Worm (Caenorhabditis elegans): Measurements from ENCODE around the gene T26A5.8.

The T26A5.8 gene

ce11 chrIII:6421973-6422511, 40.6 kb downstream of the T26A5.8 start (continued):
- TF ChIP-seq nhr-11 (tag; optimal IDR thresholded peaks at IDR 0.05) (no peak), unc-62 (GFP tag; optimal IDR thresholded peaks at IDR 0.05 in 1 of 2) (peak in 1 of 2 experiments; percentile 83), unc-62 (tag; optimal IDR thresholded peaks at IDR 0.05) (no peak), ceh-20 (GFP tag; IDR thresholded peaks at IDR 0.05) (peak; percentile 31; the same call in 1 of the 2 replicates), F10B5.3 (tag; optimal IDR thresholded peaks at IDR 0.05) (no peak), php-3 (GFP tag; IDR thresholded peaks at IDR 0.05) (peak; percentile 86; the same call in 1 of the 2 replicates), lin-15B (tag; optimal IDR thresholded peaks at IDR 0.05) (no peak), nhr-237 (tag; optimal IDR thresholded peaks at IDR 0.05) (no peak), F37D6.2 (tag; optimal IDR thresholded peaks at IDR 0.05) (no peak), lin-29 (GFP tag; IDR thresholded peaks at IDR 0.05) (no peak), pha-4 (GFP tag; IDR thresholded peaks at IDR 0.05) (no peak), pha-4 (tag; optimal IDR thresholded peaks at IDR 0.05) (no peak), madf-5 (GFP tag; IDR thresholded peaks at IDR 0.05) (no peak), dmd-9 (GFP tag; IDR thresholded peaks at IDR 0.05) (no peak), pqm-1 (tag; optimal IDR thresholded peaks at IDR 0.05) (peak; percentile 98), snpc-4 (tag; optimal IDR thresholded peaks at IDR 0.05) (no peak), nhr-76 (tag; optimal IDR thresholded peaks at IDR 0.05) (no peak), mes-2 (tag; optimal IDR thresholded peaks at IDR 0.05; ENCODE audit: poor library complexity, severe bottlenecking) (peak; percentile 4), mxl-2 (GFP tag; conservative IDR thresholded peaks at IDR 0.05) (no peak), unc-130 (GFP tag; optimal IDR thresholded peaks at IDR 0.05) (no peak), lim-7 (GFP tag; IDR thresholded peaks at IDR 0.05) (no peak), lir-3 (tag; optimal IDR thresholded peaks at IDR 0.05) (no peak), mdl-1 (tag; optimal IDR thresholded peaks at IDR 0.05) (peak; percentile 31 to 76), daf-16 (GFP tag; optimal IDR thresholded peaks at IDR 0.05) (no peak), daf-16 (tag; optimal IDR thresholded peaks at IDR 0.05) (peak; percentile 73), skn-1 (tag; optimal IDR thresholded peaks at IDR 0.05) (no peak), lsy-2 (tag; optimal IDR thresholded peaks at IDR 0.05) (no peak), mep-1 (tag; optimal IDR thresholded peaks at IDR 0.05) (peak; percentile 37), nhr-25 (tag; optimal IDR thresholded peaks at IDR 0.05; ENCODE audit: borderline replicate concordance, insufficient read depth) (no peak), spr-1 (tag; optimal IDR thresholded peaks at IDR 0.05) (no peak), Y48G9A.11 (GFP tag; IDR thresholded peaks at IDR 0.05) (no peak), ZK546.5 (tag; optimal IDR thresholded peaks at IDR 0.05) (no peak), Y5F2A.4 (GFP tag; optimal IDR thresholded peaks at IDR 0.05) (no peak), set-16 (GFP tag; IDR thresholded peaks at IDR 0.05) (no peak), lin-38 (GFP tag; IDR thresholded peaks at IDR 0.05) (no peak), nhr-28 (tag; optimal IDR thresholded peaks at IDR 0.05) (peak; percentile 95), zag-1 (tag; optimal IDR thresholded peaks at IDR 0.05) (no peak), aly-2 (tag; optimal IDR thresholded peaks at IDR 0.05) (no peak), daf-8 (GFP tag; IDR thresholded peaks at IDR 0.05) (no peak), nhr-41 (GFP tag; IDR thresholded peaks at IDR 0.05) (no peak), zip-11 (GFP tag; IDR thresholded peaks at IDR 0.05) (no peak), jun-1 (tag; optimal IDR thresholded peaks at IDR 0.05) (no peak), ctbp-1 (GFP tag; IDR thresholded peaks at IDR 0.05) (no peak), lin-13 (GFP tag; optimal IDR thresholded peaks at IDR 0.05) (no peak), nhr-10 (tag; optimal IDR thresholded peaks at IDR 0.05) (no peak), arid-1 (GFP tag; conservative IDR thresholded peaks at IDR 0.05) (no peak), madf-9 (GFP tag; conservative IDR thresholded peaks at IDR 0.05) (no peak), dpl-1 (GFP tag; optimal IDR thresholded peaks at IDR 0.05) (no peak), tra-1 (GFP tag; IDR thresholded peaks at IDR 0.05) (no peak), saeg-2 (GFP tag; IDR thresholded peaks at IDR 0.05) (no peak), ceh-82 (tag; optimal IDR thresholded peaks at IDR 0.05) (no peak), ceh-32 (tag; optimal IDR thresholded peaks at IDR 0.05; ENCODE audit: poor library complexity) (no peak), vab-7 (GFP tag; IDR thresholded peaks at IDR 0.05) (no peak)
